Fruit fly (Drosophila melanogaster) whole organism, embryonic: ENCODE results near the gene CG31436.

ENCODE experiments used
- BtbVII ChIP-seq: fragments of 200-800 bp; sonication (Bioruptor generic); optimal IDR thresholded peaks from 3 replicates; lab custom pipeline; 2017; ENCODE audit warnings: missing biosample characterization, mild to moderate bottlenecking, missing genetic modification characterization
- CG12299 ChIP-seq: fragments of 200-800 bp; sonication (Bioruptor generic); optimal IDR thresholded peaks from 2 replicates; lab custom pipeline; 2018; ENCODE audit warnings: missing biosample characterization, mild to moderate bottlenecking, missing genetic modification characterization
- CG1233 ChIP-seq: fragments of 200-800 bp; sonication (Bioruptor generic); optimal IDR thresholded peaks from 4 replicates; lab custom pipeline; 2018; ENCODE audit warnings: missing biosample characterization, mild to moderate bottlenecking, missing genetic modification characterization
- CG12769 ChIP-seq: fragments of 200-800 bp; sonication (Bioruptor generic); optimal IDR thresholded peaks from 2 replicates; lab custom pipeline; 2019; ENCODE audit warnings: missing biosample characterization, mild to moderate bottlenecking, missing genetic modification characterization, moderate library complexity
- CG13894 ChIP-seq: fragments of 200-800 bp; sonication (Bioruptor generic); optimal IDR thresholded peaks from 3 replicates; lab custom pipeline; 2018; ENCODE audit warnings: missing biosample characterization, mild to moderate bottlenecking, missing genetic modification characterization, moderate library complexity
- CG14965 ChIP-seq: fragments of 200-800 bp; sonication (Bioruptor generic); optimal IDR thresholded peaks from 2 replicates; lab custom pipeline; 2016; ENCODE audit warnings: missing biosample characterization, missing genetic modification characterization, borderline replicate concordance
- CG15269 ChIP-seq: fragments of 200-800 bp; sonication (Bioruptor generic); optimal IDR thresholded peaks from 2 replicates; lab custom pipeline; 2018; ENCODE audit warnings: missing biosample characterization, mild to moderate bottlenecking, missing genetic modification characterization, moderate library complexity
- CG1529 ChIP-seq: fragments of 200-800 bp; sonication (Bioruptor generic); optimal IDR thresholded peaks from 3 replicates; lab custom pipeline; 2018; ENCODE audit warnings: missing biosample characterization, missing genetic modification characterization
- CG15696 ChIP-seq: fragments of 200-800 bp; sonication (Bioruptor generic); optimal IDR thresholded peaks from 2 replicates; lab custom pipeline; 2019; ENCODE audit warnings: missing biosample characterization, mild to moderate bottlenecking, missing genetic modification characterization, moderate library complexity
- CG17359 ChIP-seq: fragments of 200-800 bp; sonication (Bioruptor generic); optimal IDR thresholded peaks from 3 replicates; lab custom pipeline; 2018; ENCODE audit warnings: missing biosample characterization, mild to moderate bottlenecking, missing genetic modification characterization, moderate library complexity
- CG31441 ChIP-seq: fragments of 200-800 bp; sonication (Bioruptor generic); IDR thresholded peaks from 2 replicates; pipeline ENCODE4 v1.3.6; 2022; ENCODE audit warnings: missing biosample characterization, missing genetic modification characterization
- CG3726 ChIP-seq: fragments of 200-800 bp; sonication (Bioruptor generic); IDR thresholded peaks from 3 replicates; pipeline ENCODE4, ENCODE4 v1.3.6; 2022; ENCODE audit warnings: missing biosample characterization, missing genetic modification characterization
- CG6175 ChIP-seq: fragments of 200-800 bp; sonication (Bioruptor generic); IDR thresholded peaks from 3 replicates; pipeline ENCODE4 v1.3.6; 2022; ENCODE audit warnings: missing biosample characterization, missing genetic modification characterization
- CG6689 ChIP-seq: fragments of 200-800 bp; sonication (Bioruptor generic); IDR thresholded peaks from 2 replicates; pipeline ENCODE4 v1.3.6; 2022; ENCODE audit warnings: missing biosample characterization, missing genetic modification characterization
- CG7271 ChIP-seq: fragments of 200-800 bp; sonication (Bioruptor generic); optimal IDR thresholded peaks from 2 replicates; lab custom pipeline; 2018; ENCODE audit warnings: missing biosample characterization, mild to moderate bottlenecking, missing genetic modification characterization, moderate library complexity
- CG8290 ChIP-seq, 3 experiments: fragments of 200-800 bp; sonication (Bioruptor generic); optimal IDR thresholded peaks; 2 replicates each; lab custom pipeline; 2016 to 2019; ENCODE audit warnings: missing biosample characterization in 3 of 3, missing genetic modification characterization in 3 of 3, mild to moderate bottlenecking in 2 of 3, moderate library complexity in 1 of 3
- CG9797 ChIP-seq: fragments of 200-800 bp; sonication (Bioruptor generic); optimal IDR thresholded peaks from 3 replicates; lab custom pipeline; 2018; ENCODE audit warnings: missing biosample characterization, mild to moderate bottlenecking, missing genetic modification characterization
- CHES-1-like ChIP-seq: fragments of 200-800 bp; sonication (Bioruptor generic); optimal IDR thresholded peaks from 2 replicates; lab custom pipeline; 2016; ENCODE audit warnings: missing biosample characterization, missing genetic modification characterization
- Dbx ChIP-seq: fragments of 200-800 bp; sonication (Bioruptor generic); IDR thresholded peaks from 3 replicates; pipeline ENCODE4 v1.3.6; 2022; ENCODE audit warnings: missing biosample characterization, missing genetic modification characterization
- Dp ChIP-seq: fragments of 200-800 bp; sonication (Bioruptor generic); optimal IDR thresholded peaks from 2 replicates; lab custom pipeline; 2018; ENCODE audit warnings: missing biosample characterization, mild to moderate bottlenecking, missing genetic modification characterization, moderate library complexity
- Drgx ChIP-seq: fragments of 200-800 bp; sonication (Bioruptor generic); IDR thresholded peaks from 2 replicates; pipeline ENCODE4 v1.3.6; 2022; ENCODE audit warnings: missing biosample characterization, missing genetic modification characterization
- Gsc ChIP-seq: fragments of 200-800 bp; sonication (Bioruptor generic); IDR thresholded peaks from 2 replicates; pipeline ENCODE4 v1.3.6; 2022; ENCODE audit warnings: missing biosample characterization, missing genetic modification characterization
- Oaz ChIP-seq: fragments of 200-800 bp; sonication (Bioruptor generic); IDR thresholded peaks from 2 replicates; pipeline ENCODE4 v1.3.6; 2022; ENCODE audit warnings: missing biosample characterization, missing genetic modification characterization
- Ravus ChIP-seq: fragments of 200-800 bp; sonication (Bioruptor generic); IDR thresholded peaks from 2 replicates; pipeline ENCODE4 v1.3.6; 2022; ENCODE audit warnings: missing biosample characterization, missing genetic modification characterization
- TFAM ChIP-seq: fragments of 200-800 bp; sonication (Bioruptor generic); optimal IDR thresholded peaks from 2 replicates; lab custom pipeline; 2017; ENCODE audit warnings: missing biosample characterization, missing genetic modification characterization, inconsistent platforms
- ara ChIP-seq: fragments of 200-800 bp; sonication (Bioruptor generic); IDR thresholded peaks from 2 replicates; pipeline ENCODE4 v1.3.6; 2022; ENCODE audit warnings: missing biosample characterization, missing genetic modification characterization
- bsh ChIP-seq, 2 experiments: fragments of 200-800 bp; sonication (Bioruptor generic); optimal IDR thresholded peaks; 2 replicates each; lab custom pipeline; 2017 to 2018; ENCODE audit warnings: mild to moderate bottlenecking in 2 of 2, missing biosample characterization in 2 of 2, missing genetic modification characterization in 2 of 2, moderate library complexity in 1 of 2
- chif ChIP-seq, 2 experiments: fragments of 200-800 bp; sonication (Bioruptor generic); optimal IDR thresholded peaks; 3 replicates each; lab custom pipeline; 2016; ENCODE audit warnings: missing biosample characterization in 2 of 2, missing genetic modification characterization in 2 of 2
- dati ChIP-seq: fragments of 200-800 bp; sonication (Bioruptor generic); IDR thresholded peaks from 2 replicates; pipeline ENCODE4 v1.3.6; 2022; ENCODE audit warnings: missing biosample characterization, missing genetic modification characterization
- dmrt11E ChIP-seq: fragments of 200-800 bp; sonication (Bioruptor generic); optimal IDR thresholded peaks from 3 replicates; lab custom pipeline; 2018; ENCODE audit warnings: missing biosample characterization, mild to moderate bottlenecking, missing genetic modification characterization, moderate library complexity
- en ChIP-seq: fragments of 200-800 bp; sonication (Bioruptor generic); optimal IDR thresholded peaks from 2 replicates; lab custom pipeline; 2016; ENCODE audit warnings: missing biosample characterization, missing genetic modification characterization
- exex ChIP-seq: fragments of 200-800 bp; sonication (Bioruptor generic); optimal IDR thresholded peaks from 4 replicates; lab custom pipeline; 2018; ENCODE audit warnings: missing biosample characterization, mild to moderate bottlenecking, missing genetic modification characterization, moderate library complexity
- fd102C ChIP-seq: fragments of 200-800 bp; sonication (Bioruptor generic); optimal IDR thresholded peaks from 2 replicates; lab custom pipeline; 2018; ENCODE audit warnings: missing biosample characterization, mild to moderate bottlenecking, missing genetic modification characterization, moderate library complexity
- fu2 ChIP-seq: fragments of 200-800 bp; sonication (Bioruptor generic); optimal IDR thresholded peaks from 2 replicates; lab custom pipeline; 2016; ENCODE audit warnings: missing biosample characterization, missing genetic modification characterization
- grn ChIP-seq: fragments of 200-800 bp; sonication (Bioruptor generic); optimal IDR thresholded peaks from 3 replicates; lab custom pipeline; 2017; ENCODE audit warnings: missing biosample characterization, missing genetic modification characterization
- gt ChIP-seq: fragments of 200-800 bp; sonication (Bioruptor generic); IDR thresholded peaks from 2 replicates; pipeline ENCODE4 v1.3.6; 2022; ENCODE audit warnings: missing biosample characterization, missing genetic modification characterization
- ken ChIP-seq: fragments of 200-800 bp; sonication (Bioruptor generic); IDR thresholded peaks from 3 replicates; pipeline ENCODE4 v1.3.6; 2022; ENCODE audit warnings: missing biosample characterization, missing genetic modification characterization
- knrl ChIP-seq: fragments of 200-800 bp; sonication (Bioruptor generic); IDR thresholded peaks from 3 replicates; pipeline ENCODE4 v1.3.6; 2022; ENCODE audit warnings: missing biosample characterization, missing genetic modification characterization; ENCODE audit not compliant: partially characterized antibody
- lbe ChIP-seq: fragments of 200-800 bp; sonication (Bioruptor generic); optimal IDR thresholded peaks from 2 replicates; lab custom pipeline; 2016; ENCODE audit warnings: missing biosample characterization, mild to moderate bottlenecking, missing genetic modification characterization
- mam ChIP-seq: fragments of 200-800 bp; sonication (Bioruptor generic); optimal IDR thresholded peaks from 3 replicates; lab custom pipeline; 2016; ENCODE audit warnings: missing biosample characterization, missing genetic modification characterization
- run ChIP-seq: fragments of 200-800 bp; sonication (Bioruptor generic); optimal IDR thresholded peaks from 3 replicates; lab custom pipeline; 2018; ENCODE audit warnings: missing biosample characterization, mild to moderate bottlenecking, missing genetic modification characterization
- salm ChIP-seq: fragments of 200-800 bp; sonication (Bioruptor generic); optimal IDR thresholded peaks from 2 replicates; lab custom pipeline; 2018; ENCODE audit warnings: missing biosample characterization, mild to moderate bottlenecking, missing genetic modification characterization
- sens-2 ChIP-seq: fragments of 200-800 bp; sonication (Bioruptor generic); IDR thresholded peaks from 2 replicates; pipeline ENCODE4 v1.3.6; 2022; ENCODE audit warnings: missing biosample characterization, missing genetic modification characterization
- slou ChIP-seq: fragments of 200-800 bp; sonication (Bioruptor generic); optimal IDR thresholded peaks from 3 replicates; lab custom pipeline; 2016; ENCODE audit warnings: missing biosample characterization, missing genetic modification characterization
- sug ChIP-seq: fragments of 200-800 bp; optimal IDR thresholded peaks from 2 replicates; lab custom pipeline; 2019; ENCODE audit warnings: missing biosample characterization, mild to moderate bottlenecking, missing genetic modification characterization, moderate library complexity
- tna ChIP-seq: fragments of 200-800 bp; sonication (Bioruptor generic); IDR thresholded peaks from 2 replicates; pipeline ENCODE4 v1.3.6; 2022; ENCODE audit warnings: missing biosample characterization, missing genetic modification characterization; ENCODE audit not compliant: partially characterized antibody
- wor ChIP-seq: fragments of 200-800 bp; sonication (Bioruptor generic); IDR thresholded peaks from 2 replicates; pipeline ENCODE4 v1.3.6; 2022; ENCODE audit warnings: missing biosample characterization, missing genetic modification characterization

Gene CG31436

dm6 chr3R:25300575-25300974, 3.4 kb upstream of the CG31436 start, which contains the start of gene CG13659 (continued):
- no peak for TF ChIP-seq CG14965 (GFP tag; lab: Kevin White, UChicago)
- no peak for TF ChIP-seq Drgx (GFP tag; lab: Robert Waterston, UW)
- TF ChIP-seq en (GFP tag; lab: Kevin White, UChicago): no peak
- TF ChIP-seq ara (GFP tag; lab: Robert Waterston, UW): no peak
- peak; percentile 30 for TF ChIP-seq CG13894 (tag; lab: Kevin White, UChicago)
- no peak for TF ChIP-seq Oaz (GFP tag; lab: Robert Waterston, UW)
- TF ChIP-seq TFAM (GFP tag; lab: Kevin White, UChicago): no peak
- TF ChIP-seq sug: peak; percentile 97
- no peak for TF ChIP-seq run (tag; lab: Kevin White, UChicago)
- peak; percentile 23 for TF ChIP-seq exex (tag; lab: Kevin White, UChicago)
- peak; percentile 61 for TF ChIP-seq CG12769
- TF ChIP-seq mam (GFP tag; lab: Kevin White, UChicago): no peak
- TF ChIP-seq Ravus: no peak
- TF ChIP-seq slou (GFP tag; lab: Kevin White, UChicago): no peak
- 0 out of 3 replicates have a peak, but pooled peaks have one; percentile 28 for TF ChIP-seq Dbx (GFP tag; lab: Robert Waterston, UW)
- no peak for TF ChIP-seq dati (GFP tag; lab: Robert Waterston, UW)
- TF ChIP-seq chif (GFP tag; optimal IDR thresholded peaks at IDR 0.05; lab: Kevin White, UChicago): no peak
- no peak for TF ChIP-seq CG1529 (GFP tag; lab: Kevin White, UChicago)
- TF ChIP-seq CHES-1-like (GFP tag; lab: Kevin White, UChicago): no peak
- no peak for TF ChIP-seq bsh (GFP tag; optimal IDR thresholded peaks at IDR 0.05; lab: Kevin White, UChicago)
- TF ChIP-seq gt (GFP tag; lab: Robert Waterston, UW): no peak
- no peak for TF ChIP-seq CG31441 (GFP tag; lab: Robert Waterston, UW)
- no peak for TF ChIP-seq salm (tag; lab: Kevin White, UChicago)
- no peak for TF ChIP-seq CG6175 (GFP tag; lab: Robert Waterston, UW)
- TF ChIP-seq CG15696 (tag; lab: Kevin White, UChicago): no peak
- TF ChIP-seq CG7271 (tag; lab: Kevin White, UChicago): no peak
- TF ChIP-seq CG12299 (tag; lab: Kevin White, UChicago): no peak
- no peak for TF ChIP-seq ken (GFP tag; lab: Robert Waterston, UW)
- no peak for TF ChIP-seq dmrt11E
- TF ChIP-seq CG15269 (tag; lab: Kevin White, UChicago): peak; percentile 41
- no peak for TF ChIP-seq CG8290 (GFP tag; optimal IDR thresholded peaks at IDR 0.05; lab: Kevin White, UChicago)
- TF ChIP-seq CG8290 (tag; optimal IDR thresholded peaks at IDR 0.05; lab: Kevin White, UChicago): peak in 1 of 2 experiments; percentile 4
- TF ChIP-seq, all 482 proteins: peak for 10

DNA sequence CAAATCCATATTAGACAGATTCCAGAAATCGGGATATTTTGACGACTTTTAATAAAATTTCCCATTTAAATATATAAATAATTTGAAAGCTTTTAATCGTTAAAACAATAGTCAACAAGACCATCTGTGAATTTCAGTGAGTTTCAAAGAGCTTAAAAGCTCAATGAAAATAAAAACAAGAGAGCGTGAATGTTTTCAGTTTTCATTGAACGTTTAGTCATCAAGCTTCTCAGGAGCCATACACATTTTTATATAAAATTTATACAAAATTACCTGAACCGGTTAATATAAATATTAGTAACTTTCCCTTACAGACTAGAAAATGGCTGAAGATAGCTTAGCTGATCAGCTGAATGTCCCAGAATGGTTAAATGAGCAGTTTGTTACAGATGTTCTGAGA, 1.7 kb upstream of the CG31436 start, which contains the start of gene CG31370:
Gene CG31370 (plus strand): TSS at position 226 of the 400 bp plus-strand sequence.
- TF ChIP-seq CG9797 (GFP tag; lab: Kevin White, UChicago): no peak
- peak; percentile 30 for TF ChIP-seq lbe (GFP tag; lab: Kevin White, UChicago)

dm6 chr3R:25305822-25306544, 2.0 kb downstream of the CG31436 start:
- TF ChIP-seq fd102C (no peak), tna (GFP tag; lab: Robert Waterston, UW) (no peak), exex (tag; lab: Kevin White, UChicago) (peak; percentile 99), CG3726 (GFP tag; lab: Robert Waterston, UW) (no peak), Gsc (no peak), grn (GFP tag; lab: Kevin White, UChicago) (peak; percentile 40), wor (no peak), Oaz (GFP tag; lab: Robert Waterston, UW) (no peak), CG1233 (GFP tag; lab: Kevin White, UChicago) (no peak), BtbVII (GFP tag; lab: Kevin White, UChicago) (peak; percentile 58), CG6689 (GFP tag; lab: Robert Waterston, UW) (no peak), fu2 (GFP tag; lab: Kevin White, UChicago) (no peak), CG17359 (tag; lab: Kevin White, UChicago) (no peak), Dp (GFP tag; lab: Kevin White, UChicago) (no peak), sens-2 (GFP tag; lab: Robert Waterston, UW) (no peak), knrl (GFP tag; lab: Robert Waterston, UW) (no peak), sug (peak; percentile 74)
